Worm (Caenorhabditis elegans) whole organism, L1 larva: ENCODE results near the gene cyp-14A2.
A peak's percentile ranks its signal among the peaks of the same experiment; 100 is the strongest.

ENCODE experiments used
- C34B4.2 ChIP-seq: sonication (generic microtip); optimal IDR thresholded peaks from 2 replicates; lab custom pipeline; 2017; ENCODE audit warnings: mild to moderate bottlenecking, missing genetic modification characterization, missing compliant biosample characterization
- F16B12.6 ChIP-seq: fragments of 150-350 bp; optimal IDR thresholded peaks from 2 replicates; lab custom pipeline; 2014; ENCODE audit warnings: missing biosample characterization, missing genetic modification characterization
- Y116A8C.19 ChIP-seq: sonication (generic microtip); optimal IDR thresholded peaks from 2 replicates; lab custom pipeline; 2016; ENCODE audit warnings: missing compliant biosample characterization, missing genetic modification characterization, borderline replicate concordance
- aha-1 ChIP-seq: fragments of 150-350 bp; optimal IDR thresholded peaks from 2 replicates; lab custom pipeline; 2014; ENCODE audit warnings: missing biosample characterization, missing genetic modification characterization
- alr-1 ChIP-seq: fragments of 200-800 bp; sonication (Bioruptor generic); optimal IDR thresholded peaks from 2 replicates; lab custom pipeline; 2018; ENCODE audit warnings: borderline replicate concordance, mild to moderate bottlenecking, missing genetic modification characterization, missing compliant biosample characterization
- ceh-8 ChIP-seq: fragments of 200-800 bp; sonication (Bioruptor generic); optimal IDR thresholded peaks from 2 replicates; lab custom pipeline; 2018; ENCODE audit warnings: mild to moderate bottlenecking, missing genetic modification characterization, moderate library complexity, missing compliant biosample characterization
- ceh-90 ChIP-seq: sonication (generic microtip); optimal IDR thresholded peaks from 2 replicates; lab custom pipeline; 2016; ENCODE audit warnings: missing genetic modification characterization, missing compliant biosample characterization
- ces-1 ChIP-seq: fragments of 150-350 bp; optimal IDR thresholded peaks from 2 replicates; lab custom pipeline; 2014; ENCODE audit warnings: missing biosample characterization, missing genetic modification reagents, missing genetic modification characterization
- efl-1 ChIP-seq, 4 experiments: fragments of 150-350 bp; optimal IDR thresholded peaks in 3 of 4; peaks in 1 of 4; 1 replicate in 1 of 4; 2 replicates in 3 of 4; lab custom pipeline; 2014; ENCODE audit warnings: missing biosample characterization in 2 of 4, missing genetic modification characterization in 2 of 4, missing genetic modification reagents in 2 of 4
- elt-2 ChIP-seq: sonication (generic microtip); optimal IDR thresholded peaks from 2 replicates; lab custom pipeline; 2016; ENCODE audit warnings: missing genetic modification characterization, mild to moderate bottlenecking, inconsistent platforms, missing compliant biosample characterization, missing genetic modification reagents
- elt-3 ChIP-seq, 6 experiments: fragments of 150-350 bp in 1 of 6; sonication (generic microtip); optimal IDR thresholded peaks; 2 replicates each; lab custom pipeline; 2017 to 2018; ENCODE audit warnings: missing biosample characterization in 6 of 6, missing genetic modification characterization in 6 of 6, inconsistent platforms in 1 of 6
- hlh-17 ChIP-seq: fragments of 200-800 bp; sonication (Bioruptor generic); optimal IDR thresholded peaks from 2 replicates; lab custom pipeline; 2018; ENCODE audit warnings: missing genetic modification characterization, mild to moderate bottlenecking, missing compliant biosample characterization, moderate library complexity, borderline replicate concordance
- jun-1 ChIP-seq: fragments of 150-350 bp; optimal IDR thresholded peaks from 2 replicates; lab custom pipeline; 2014; ENCODE audit warnings: missing biosample characterization, missing genetic modification reagents, missing genetic modification characterization
- lin-13 ChIP-seq: fragments of 150-350 bp; optimal IDR thresholded peaks from 2 replicates; lab custom pipeline; 2014; ENCODE audit warnings: missing biosample characterization, missing genetic modification reagents, missing genetic modification characterization
- lin-15B ChIP-seq: fragments of 150-350 bp; sonication (generic microtip); optimal IDR thresholded peaks from 3 replicates; lab custom pipeline; 2014; ENCODE audit warnings: missing biosample characterization, missing genetic modification characterization
- lin-35 ChIP-seq, 2 experiments: fragments of 150-350 bp; optimal IDR thresholded peaks; 2 replicates each; lab custom pipeline; 2014; ENCODE audit warnings: missing biosample characterization in 2 of 2, missing genetic modification characterization in 2 of 2, missing genetic modification reagents in 2 of 2
- lsy-2 ChIP-seq, 2 experiments: fragments of 150-350 bp; optimal IDR thresholded peaks; 2 replicates each; lab custom pipeline; 2014; ENCODE audit warnings: missing biosample characterization in 2 of 2, missing genetic modification characterization in 2 of 2
- nhr-12 ChIP-seq: sonication (generic microtip); optimal IDR thresholded peaks from 2 replicates; lab custom pipeline; 2017; ENCODE audit warnings: missing biosample characterization, missing genetic modification characterization
- nhr-19 ChIP-seq: fragments of 200-800 bp; sonication (Bioruptor generic); conservative IDR thresholded peaks from 2 replicates; pipeline ENCODE4 v1.3.6; 2022; ENCODE audit warnings: missing genetic modification characterization, missing compliant biosample characterization
- nhr-28 ChIP-seq: fragments of 150-350 bp; optimal IDR thresholded peaks from 2 replicates; lab custom pipeline; 2014; ENCODE audit warnings: missing biosample characterization, missing genetic modification characterization
- nhr-47 ChIP-seq: sonication (generic microtip); optimal IDR thresholded peaks from 2 replicates; lab custom pipeline; 2016; ENCODE audit warnings: mild to moderate bottlenecking, missing genetic modification characterization, moderate library complexity, missing compliant biosample characterization
- nhr-77 ChIP-seq: fragments of 150-350 bp; optimal IDR thresholded peaks from 2 replicates; lab custom pipeline; 2014; ENCODE audit warnings: missing biosample characterization, missing genetic modification characterization
- nhr-85 ChIP-seq: sonication (generic microtip); peaks from one replicate; lab custom pipeline; 2016; ENCODE audit warnings: missing genetic modification characterization, inconsistent platforms, missing compliant biosample characterization
- nhr-90 ChIP-seq: sonication (generic microtip); optimal IDR thresholded peaks from 2 replicates; lab custom pipeline; 2016; ENCODE audit warnings: mild to moderate bottlenecking, missing genetic modification characterization, missing compliant biosample characterization; ENCODE audit not compliant: poor library complexity
- pqm-1 ChIP-seq: sonication (generic microtip); optimal IDR thresholded peaks from 3 replicates; lab custom pipeline; 2017; ENCODE audit warnings: missing biosample characterization, missing genetic modification characterization
- rnt-1 ChIP-seq: sonication (generic microtip); optimal IDR thresholded peaks from 2 replicates; lab custom pipeline; 2016; ENCODE audit warnings: mild to moderate bottlenecking, missing genetic modification characterization, moderate library complexity, missing compliant biosample characterization
- snpc-4 ChIP-seq: fragments of 150-350 bp; optimal IDR thresholded peaks from 2 replicates; lab custom pipeline; 2014; ENCODE audit warnings: missing biosample characterization, missing genetic modification characterization
- sox-4 ChIP-seq: sonication (generic microtip); optimal IDR thresholded peaks from 2 replicates; lab custom pipeline; 2016; ENCODE audit warnings: missing genetic modification characterization, missing compliant biosample characterization
- unc-62 ChIP-seq: fragments of 150-350 bp; optimal IDR thresholded peaks from 2 replicates; lab custom pipeline; 2014; ENCODE audit warnings: missing biosample characterization, missing genetic modification reagents, missing genetic modification characterization
- unc-86 ChIP-seq: sonication (generic microtip); optimal IDR thresholded peaks from 2 replicates; lab custom pipeline; 2016; ENCODE audit warnings: missing genetic modification characterization, missing compliant biosample characterization
- xbp-1 ChIP-seq: sonication (generic microtip); optimal IDR thresholded peaks from 2 replicates; lab custom pipeline; 2016; ENCODE audit warnings: missing genetic modification characterization, missing compliant biosample characterization
- zag-1 ChIP-seq: fragments of 150-350 bp; optimal IDR thresholded peaks from 2 replicates; lab custom pipeline; 2014; ENCODE audit warnings: missing biosample characterization, missing genetic modification characterization
- ztf-11 ChIP-seq, 2 experiments: sonication (generic microtip); optimal IDR thresholded peaks; 2 replicates each; lab custom pipeline; 2016 to 2017; ENCODE audit warnings: missing genetic modification characterization in 2 of 2, missing biosample characterization in 1 of 2, missing compliant biosample characterization in 1 of 2

cyp-14A2 gene

ce11 chrX:13306869-13307446, 37.5 kb upstream of the cyp-14A2 start (continued):
- no peak for TF ChIP-seq unc-62
- no peak for TF ChIP-seq C34B4.2
- TF ChIP-seq snpc-4 (tag; lab: Kevin White, UChicago): peak; percentile 26
- peak in 2 of 6 experiments; percentile 60 to 88 for TF ChIP-seq elt-3 (tag; optimal IDR thresholded peaks at IDR 0.05; lab: Kevin White, UChicago)
- TF ChIP-seq xbp-1 (tag; lab: Kevin White, UChicago): peak; percentile 70
- peak; percentile 76 for TF ChIP-seq ceh-8 (GFP tag; lab: Kevin White, UChicago)
- TF ChIP-seq unc-86 (tag; lab: Kevin White, UChicago): peak; percentile 58
- no peak for TF ChIP-seq ces-1 (GFP tag; lab: Kevin White, UChicago)
- TF ChIP-seq lin-35 (GFP tag; optimal IDR thresholded peaks at IDR 0.05; lab: Kevin White, UChicago): peak; percentile 43 to 74
- no peak for TF ChIP-seq nhr-28 (tag; lab: Kevin White, UChicago)
- peak; percentile 53 for TF ChIP-seq nhr-77 (tag; lab: Kevin White, UChicago)
- TF ChIP-seq lsy-2 (tag; optimal IDR thresholded peaks at IDR 0.05; lab: Kevin White, UChicago): peak; percentile 65 to 79
- TF ChIP-seq elt-2 (tag; lab: Kevin White, UChicago): peak; percentile 31

- peak; percentile 33 for TF ChIP-seq ceh-8 (GFP tag; lab: Kevin White, UChicago)
- TF ChIP-seq Y116A8C.19 (tag; lab: Kevin White, UChicago): no peak
- TF ChIP-seq, all 84 proteins: peak for 1
Observed at ce11 chrX:13305779-13306178, 36.3 kb upstream of the cyp-14A2 start, which contains the start of gene srd-43. srd-43 (minus strand) TSS chrX:13305844.

- no peak for TF ChIP-seq lin-13 (GFP tag; lab: Kevin White, UChicago)
- no peak for TF ChIP-seq nhr-12 (tag; lab: Kevin White, UChicago)
- TF ChIP-seq ztf-11 (tag; optimal IDR thresholded peaks at IDR 0.05; lab: Kevin White, UChicago): no peak
- TF ChIP-seq sox-4 (tag; lab: Kevin White, UChicago): no peak
- TF ChIP-seq pqm-1: no peak
- TF ChIP-seq zag-1 (tag; lab: Kevin White, UChicago): no peak
- no peak for TF ChIP-seq nhr-85 (tag; lab: Kevin White, UChicago)
- TF ChIP-seq ceh-8 (GFP tag; lab: Kevin White, UChicago): peak; percentile 69
- TF ChIP-seq, all 84 proteins: peak for 1
Observed at ce11 chrX:13303357-13303756, 33.9 kb upstream of the cyp-14A2 start, which contains the start of gene srd-42. srd-42 (minus strand) TSS chrX:13303457.

ce11 chrX:13300503-13300902, 31.0 kb upstream of the cyp-14A2 start, which contains the start of gene srd-39:
srd-39 (minus strand) TSS chrX:13300603.
- TF ChIP-seq efl-1 (optimal IDR thresholded peaks at IDR 0.05; lab: Kevin White, UChicago): no peak
- TF ChIP-seq efl-1 (GFP tag; optimal IDR thresholded peaks at IDR 0.05 in 1 of 2; lab: Kevin White, UChicago): peak in 1 of 2 experiments; percentile 74
- no peak for TF ChIP-seq hlh-17 (GFP tag; lab: Kevin White, UChicago)
- TF ChIP-seq nhr-85 (tag; lab: Kevin White, UChicago): no peak
- TF ChIP-seq, all 84 proteins: peak for 1

ce11 chrX:13294669-13295068, 25.2 kb upstream of the cyp-14A2 start, which contains the start of gene srd-36:
srd-36 (minus strand) TSS chrX:13294769.
- TF ChIP-seq rnt-1 (tag; lab: Kevin White, UChicago) (no peak), lin-13 (GFP tag; lab: Kevin White, UChicago) (no peak), jun-1 (tag; lab: Kevin White, UChicago) (no peak), nhr-47 (tag; lab: Kevin White, UChicago) (no peak), F16B12.6 (tag; lab: Kevin White, UChicago) (no peak), aha-1 (tag; lab: Kevin White, UChicago) (no peak), nhr-90 (tag; lab: Kevin White, UChicago) (no peak), ceh-90 (no peak), nhr-77 (tag; lab: Kevin White, UChicago) (no peak), lin-15B (no peak), alr-1 (no peak), nhr-19 (GFP tag; lab: Robert Waterston, UW) (no peak)
